Fruit fly (Drosophila melanogaster): ENCODE data around the gene CG42264.

Gene CG42264

dm6 chrX:5724744-5725185 is 51.7 kb downstream of the CG42264 start (continued):
- TF ChIP-seq bab2 (GFP tag; optimal IDR thresholded peaks at IDR 0.05) (peak; percentile 70), ap (GFP tag; IDR thresholded peaks at IDR 0.05) (0 out of 2 replicates have a peak, but pooled peaks have one; percentile 55), C15 (GFP tag; IDR thresholded peaks at IDR 0.05) (no peak), CG6765 (GFP tag; optimal IDR thresholded peaks at IDR 0.05) (no peak), bowl (GFP tag; IDR thresholded peaks at IDR 0.05) (no peak), CG16815 (GFP tag; optimal IDR thresholded peaks at IDR 0.05) (no peak), croc (GFP tag; conservative IDR thresholded peaks at IDR 0.05) (no peak), CG18262 (tag; optimal IDR thresholded peaks at IDR 0.05) (peak; percentile 40), Side (GFP tag; optimal IDR thresholded peaks at IDR 0.05) (no peak), CG33557 (GFP tag; optimal IDR thresholded peaks at IDR 0.05) (peak; percentile 54), jigr1 (GFP tag; IDR thresholded peaks at IDR 0.05) (peak; percentile 41; the same call in 1 of the 3 replicates), sens-2 (GFP tag; IDR thresholded peaks at IDR 0.05) (no peak), sisA (GFP tag; IDR thresholded peaks at IDR 0.05) (peak; percentile 81), Hmx (GFP tag; optimal IDR thresholded peaks at IDR 0.05) (no peak), CoRest (tag; optimal IDR thresholded peaks at IDR 0.05) (peak; percentile 37), YL-1 (GFP tag; optimal IDR thresholded peaks at IDR 0.05) (no peak), GATAe (GFP tag; conservative IDR thresholded peaks at IDR 0.05) (no peak), tx (GFP tag; optimal IDR thresholded peaks at IDR 0.05) (peak; percentile 24), CG1602 (GFP tag; optimal IDR thresholded peaks at IDR 0.05) (no peak), Xrp1 (GFP tag; IDR thresholded peaks at IDR 0.05) (peak; percentile 58), dmrt99B (tag; optimal IDR thresholded peaks at IDR 0.05) (peak; percentile 52), Dek (tag; optimal IDR thresholded peaks at IDR 0.05) (no peak), CG11398 (GFP tag; optimal IDR thresholded peaks at IDR 0.05) (peak; percentile 55), CG17829 (tag; optimal IDR thresholded peaks at IDR 0.05) (peak; percentile 17), eyg (GFP tag; optimal IDR thresholded peaks at IDR 0.05) (peak; percentile 48), Awh (GFP tag; IDR thresholded peaks at IDR 0.05) (0 out of 2 replicates have a peak, but pooled peaks have one; percentile 35), Mad (GFP tag; optimal IDR thresholded peaks at IDR 0.05) (no peak), gro (GFP tag; optimal IDR thresholded peaks at IDR 0.05) (no peak), CG18476 (GFP tag; optimal IDR thresholded peaks at IDR 0.05) (no peak), Hsf (GFP tag; optimal IDR thresholded peaks at IDR 0.05) (peak; percentile 57), Opbp (GFP tag; IDR thresholded peaks at IDR 0.05; ENCODE audit: partially characterized antibody) (no peak), CG4617 (GFP tag; optimal IDR thresholded peaks at IDR 0.05; ENCODE audit: borderline replicate concordance) (no peak), CG12942 (GFP tag; optimal IDR thresholded peaks at IDR 0.05) (no peak), tll (GFP tag; optimal IDR thresholded peaks at IDR 0.05) (no peak), tna (GFP tag; IDR thresholded peaks at IDR 0.05; ENCODE audit: partially characterized antibody) (no peak), CG4424 (GFP tag; optimal IDR thresholded peaks at IDR 0.05) (peak; percentile 42), peb (GFP tag; IDR thresholded peaks at IDR 0.05) (peak; percentile 20; the same call in 1 of the 2 replicates), CG6654 (GFP tag; optimal IDR thresholded peaks at IDR 0.05) (peak; percentile 26), CG2116 (GFP tag; optimal IDR thresholded peaks at IDR 0.05) (peak; percentile 27), CG30431 (GFP tag; optimal IDR thresholded peaks at IDR 0.05) (peak; percentile 17), Neu2 (GFP tag; optimal IDR thresholded peaks at IDR 0.05; ENCODE audit: borderline replicate concordance) (no peak), hbn (GFP tag; IDR thresholded peaks at IDR 0.05; ENCODE audit: partially characterized antibody) (no peak), Atf3 (GFP tag; optimal IDR thresholded peaks at IDR 0.05) (no peak), CG3995 (GFP tag; optimal IDR thresholded peaks at IDR 0.05) (no peak), TFAM (GFP tag; optimal IDR thresholded peaks at IDR 0.05) (no peak), CG31388 (GFP tag; optimal IDR thresholded peaks at IDR 0.05) (no peak), disco-r (GFP tag; optimal IDR thresholded peaks at IDR 0.05) (peak; percentile 15), Drgx (GFP tag; IDR thresholded peaks at IDR 0.05) (peak; percentile 94), en (GFP tag; optimal IDR thresholded peaks at IDR 0.05) (no peak), trem (tag; optimal IDR thresholded peaks at IDR 0.05) (no peak), so (GFP tag; IDR thresholded peaks at IDR 0.05) (peak; percentile 43; the same call in 1 of the 3 replicates)
